Worm (Caenorhabditis elegans) whole organism, L4 larva: ENCODE data around the gene C50E10.1.

Source experiments
- D1046.2 ChIP-seq: fragments of 200-800 bp; sonication (Bioruptor generic); IDR thresholded peaks from 2 replicates; pipeline ENCODE4 v1.3.6; 2022; ENCODE audit warnings: missing genetic modification characterization, missing compliant biosample characterization
- F37D6.2 ChIP-seq: sonication (generic microtip); optimal IDR thresholded peaks from 2 replicates; lab custom pipeline; 2016; ENCODE audit warnings: mild to moderate bottlenecking, missing genetic modification characterization, missing compliant biosample characterization
- T20F7.1 ChIP-seq: fragments of 200-800 bp; sonication (Bioruptor generic); optimal IDR thresholded peaks from 2 replicates; lab custom pipeline; 2018; ENCODE audit warnings: mild to moderate bottlenecking, missing genetic modification characterization, missing compliant biosample characterization
- Y75B8A.6 ChIP-seq: fragments of 200-800 bp; sonication (Bioruptor generic); IDR thresholded peaks from 2 replicates; pipeline ENCODE4 v1.3.6; 2022; ENCODE audit warnings: missing genetic modification reagents, missing genetic modification characterization, missing compliant biosample characterization
- aha-1 ChIP-seq: fragments of 150-350 bp; peaks from one replicate; lab custom pipeline; 2014; ENCODE audit warnings: missing biosample characterization, missing genetic modification characterization
- aly-2 ChIP-seq: sonication (generic microtip); optimal IDR thresholded peaks from 2 replicates; lab custom pipeline; 2018; ENCODE audit warnings: missing biosample characterization, missing genetic modification characterization
- ama-1 ChIP-seq: fragments of 150-350 bp; optimal IDR thresholded peaks from 2 replicates; lab custom pipeline; 2014; ENCODE audit warnings: inconsistent platforms, mixed read lengths
- arid-1 ChIP-seq: fragments of 200-800 bp; sonication (Bioruptor generic); conservative IDR thresholded peaks from 2 replicates; pipeline ENCODE4 v1.3.6; 2022; ENCODE audit warnings: missing genetic modification reagents, missing genetic modification characterization, missing compliant biosample characterization
- ceh-20 ChIP-seq: fragments of 200-800 bp; sonication (Bioruptor generic); IDR thresholded peaks from 2 replicates; pipeline ENCODE4 v1.3.6; 2022; ENCODE audit warnings: missing genetic modification reagents, missing genetic modification characterization, missing compliant biosample characterization
- ceh-32 ChIP-seq: sonication (generic microtip); optimal IDR thresholded peaks from 2 replicates; lab custom pipeline; 2016; ENCODE audit warnings: mild to moderate bottlenecking, missing genetic modification characterization, missing compliant biosample characterization; ENCODE audit not compliant: poor library complexity
- ces-1 ChIP-seq: fragments of 150-350 bp; sonication (generic microtip); optimal IDR thresholded peaks from 4 replicates; lab custom pipeline; 2014; ENCODE audit warnings: missing biosample characterization, missing genetic modification reagents, missing genetic modification characterization
- ctbp-1 ChIP-seq: fragments of 200-800 bp; sonication (Bioruptor generic); IDR thresholded peaks from 2 replicates; pipeline ENCODE4 v1.3.6; 2022; ENCODE audit warnings: missing genetic modification reagents, missing genetic modification characterization, missing compliant biosample characterization
- dmd-6 ChIP-seq: fragments of 200-800 bp; sonication (Bioruptor generic); IDR thresholded peaks from 2 replicates; pipeline ENCODE4 v1.3.6; 2022; ENCODE audit warnings: missing genetic modification reagents, missing genetic modification characterization, missing compliant biosample characterization
- dmd-8 ChIP-seq: fragments of 200-800 bp; sonication (Bioruptor generic); IDR thresholded peaks from 2 replicates; pipeline ENCODE4 v1.3.6; 2022; ENCODE audit warnings: missing genetic modification characterization, missing compliant biosample characterization
- dmd-9 ChIP-seq: fragments of 200-800 bp; sonication (Bioruptor generic); IDR thresholded peaks from 2 replicates; pipeline ENCODE4 v1.3.6; 2022; ENCODE audit warnings: missing genetic modification reagents, missing genetic modification characterization, missing compliant biosample characterization
- duxl-1 ChIP-seq: sonication (generic microtip); optimal IDR thresholded peaks from 2 replicates; lab custom pipeline; 2016; ENCODE audit warnings: mild to moderate bottlenecking, missing genetic modification characterization, moderate library complexity, missing compliant biosample characterization; ENCODE audit not compliant: poor library complexity
- dve-1 ChIP-seq: sonication (generic microtip); optimal IDR thresholded peaks from 2 replicates; lab custom pipeline; 2017; ENCODE audit warnings: antibody characterized with exemption, mild to moderate bottlenecking, missing genetic modification characterization, missing compliant biosample characterization; ENCODE audit not compliant: insufficient read depth
- gei-8 ChIP-seq: fragments of 200-800 bp; sonication (Bioruptor generic); optimal IDR thresholded peaks from 2 replicates; lab custom pipeline; 2018; ENCODE audit warnings: mild to moderate bottlenecking, missing genetic modification characterization, missing compliant biosample characterization
- hlh-30 ChIP-seq: sonication (generic microtip); optimal IDR thresholded peaks from 2 replicates; lab custom pipeline; 2017; ENCODE audit warnings: antibody characterized with exemption, mild to moderate bottlenecking, missing genetic modification characterization, missing compliant biosample characterization; ENCODE audit not compliant: insufficient read depth
- hmg-1.1 ChIP-seq: fragments of 200-800 bp; sonication (Bioruptor generic); IDR thresholded peaks from 2 replicates; pipeline ENCODE4 v1.3.6; 2022; ENCODE audit warnings: missing genetic modification reagents, missing genetic modification characterization, missing compliant biosample characterization
- lin-1 ChIP-seq: fragments of 200-800 bp; sonication (Bioruptor generic); IDR thresholded peaks from 2 replicates; pipeline ENCODE4 v1.3.6; 2022; ENCODE audit warnings: missing genetic modification reagents, missing genetic modification characterization, missing compliant biosample characterization
- lin-29 ChIP-seq: fragments of 200-800 bp; sonication (Bioruptor generic); IDR thresholded peaks from 2 replicates; pipeline ENCODE4 v1.3.6; 2022; ENCODE audit warnings: missing genetic modification reagents, missing genetic modification characterization, missing compliant biosample characterization
- lin-39 ChIP-seq: fragments of 150-350 bp; optimal IDR thresholded peaks from 2 replicates; lab custom pipeline; 2014; ENCODE audit warnings: missing biosample characterization, missing genetic modification reagents, missing genetic modification characterization
- lsy-2 ChIP-seq, 2 experiments: fragments of 150-350 bp in 1 of 2; sonication (generic microtip) in 1 of 2; optimal IDR thresholded peaks; 2 replicates each; lab custom pipeline; 2014 to 2017; ENCODE audit warnings: missing biosample characterization in 2 of 2, missing genetic modification characterization in 2 of 2
- nhr-11 ChIP-seq: fragments of 150-350 bp; optimal IDR thresholded peaks from 2 replicates; lab custom pipeline; 2014; ENCODE audit warnings: missing biosample characterization, missing genetic modification characterization
- nhr-111 ChIP-seq: fragments of 200-800 bp; sonication (Bioruptor generic); optimal IDR thresholded peaks from 2 replicates; lab custom pipeline; 2018; ENCODE audit warnings: mild to moderate bottlenecking, missing genetic modification characterization, missing compliant biosample characterization
- nhr-25 ChIP-seq: sonication (generic microtip); optimal IDR thresholded peaks from 2 replicates; lab custom pipeline; 2017; ENCODE audit warnings: missing genetic modification characterization, mild to moderate bottlenecking, missing compliant biosample characterization, antibody characterized with exemption, moderate library complexity, borderline replicate concordance; ENCODE audit not compliant: insufficient read depth
- nhr-41 ChIP-seq: fragments of 200-800 bp; sonication (Bioruptor generic); IDR thresholded peaks from 2 replicates; pipeline ENCODE4 v1.3.6; 2022; ENCODE audit warnings: missing genetic modification reagents, missing genetic modification characterization, missing compliant biosample characterization
- nhr-48 ChIP-seq: sonication (generic microtip); optimal IDR thresholded peaks from 2 replicates; lab custom pipeline; 2016; ENCODE audit warnings: mild to moderate bottlenecking, missing genetic modification characterization, missing compliant biosample characterization
- nhr-77 ChIP-seq: fragments of 150-350 bp; optimal IDR thresholded peaks from 2 replicates; lab custom pipeline; 2014; ENCODE audit warnings: missing biosample characterization, missing genetic modification characterization
- pha-4 ChIP-seq, 2 experiments: fragments of 150-350 bp in 1 of 2; fragments of 200-800 bp in 1 of 2; sonication (Bioruptor generic) in 1 of 2; IDR thresholded peaks in 1 of 2; optimal IDR thresholded peaks in 1 of 2; 2 replicates each; pipeline versions ENCODE4 v1.3.6 to Lab custom; 2014 to 2022; ENCODE audit warnings: missing genetic modification characterization in 2 of 2, missing genetic modification reagents in 2 of 2, missing biosample characterization in 1 of 2, missing compliant biosample characterization in 1 of 2
- set-16 ChIP-seq: fragments of 200-800 bp; sonication (Bioruptor generic); IDR thresholded peaks from 2 replicates; pipeline ENCODE4 v1.3.6; 2022; ENCODE audit warnings: missing genetic modification reagents, missing genetic modification characterization, missing compliant biosample characterization
- unc-39 ChIP-seq: sonication (generic microtip); optimal IDR thresholded peaks from 2 replicates; lab custom pipeline; 2017; ENCODE audit warnings: missing biosample characterization, missing genetic modification characterization
- vab-7 ChIP-seq: fragments of 200-800 bp; sonication (Bioruptor generic); IDR thresholded peaks from 2 replicates; pipeline ENCODE4 v1.3.6; 2022; ENCODE audit warnings: missing genetic modification reagents, missing genetic modification characterization, missing compliant biosample characterization
- ztf-7 ChIP-seq: fragments of 150-350 bp; optimal IDR thresholded peaks from 2 replicates; lab custom pipeline; 2014; ENCODE audit warnings: missing biosample characterization, missing genetic modification characterization

Gene C50E10.1

DNA sequence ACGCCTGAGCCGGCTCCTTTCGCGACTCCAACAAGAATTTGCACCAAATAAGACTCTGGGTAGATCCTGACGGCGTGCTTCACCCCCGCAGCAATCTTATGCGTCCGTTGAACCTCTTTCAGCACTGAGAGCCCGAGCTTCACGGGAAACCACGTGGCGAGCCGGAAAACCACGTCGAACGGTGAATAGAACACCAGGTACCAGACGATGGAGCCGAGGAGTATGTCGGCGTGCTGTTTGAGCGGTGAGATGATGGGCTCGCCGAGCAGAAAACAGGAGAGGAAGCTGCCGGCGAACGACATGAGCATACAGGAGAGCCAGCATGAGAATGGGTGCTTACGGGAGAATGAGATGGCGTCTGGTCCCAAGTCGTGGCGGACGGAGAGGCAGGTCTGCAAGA is 23.7 kb downstream of the C50E10.1 start (continued):
- no peak for TF ChIP-seq dmd-6
- no peak for TF ChIP-seq pha-4 (GFP tag; IDR thresholded peaks at IDR 0.05; lab: Robert Waterston, UW)
- no peak for TF ChIP-seq pha-4 (tag; optimal IDR thresholded peaks at IDR 0.05; lab: Kevin White, UChicago)
- no peak for TF ChIP-seq duxl-1

ce11 chrII:12274944-12275343 is 27.3 kb downstream of the C50E10.1 start, which contains the start of gene Y57A10A.27:
Y57A10A.27 (minus strand) TSS chrII:12275044.
- no peak for TF ChIP-seq F37D6.2 (tag; lab: Kevin White, UChicago)
- TF ChIP-seq arid-1 (GFP tag; lab: Robert Waterston, UW): no peak
- no peak for TF ChIP-seq nhr-48
- TF ChIP-seq ctbp-1: no peak
- no peak for TF ChIP-seq ces-1 (GFP tag; lab: Kevin White, UChicago)
- TF ChIP-seq, all 104 proteins: peak for 0

DNA sequence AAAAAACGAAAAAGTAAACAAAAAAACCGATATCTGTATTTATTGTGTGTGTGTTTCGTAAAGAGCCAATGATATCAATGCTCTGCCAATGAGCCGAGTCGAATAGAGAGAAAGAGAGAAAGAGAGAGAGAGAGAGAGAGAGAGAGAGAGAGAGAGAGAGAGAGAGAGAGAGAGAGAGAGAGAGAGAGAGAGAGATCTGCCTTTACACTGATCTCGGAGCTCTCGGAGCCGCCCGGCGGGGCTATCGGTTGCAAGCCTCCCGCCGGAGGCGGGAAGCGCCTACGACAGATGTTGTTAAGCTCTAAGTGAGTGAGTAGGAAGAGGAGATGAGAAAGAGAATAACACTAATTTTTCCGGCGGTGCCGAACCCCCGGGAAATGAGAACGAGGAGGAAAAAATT is 33.4 kb downstream of the C50E10.1 start:
- TF ChIP-seq T20F7.1 (GFP tag; lab: Kevin White, UChicago) (no peak), ctbp-1 (no peak), D1046.2 (no peak), unc-39 (tag; lab: Kevin White, UChicago) (no peak), aha-1 (tag; lab: Kevin White, UChicago) (peak; percentile 86), dmd-8 (no peak), nhr-11 (peak; percentile 27), nhr-25 (no peak), lin-1 (0 out of 2 replicates have a peak, but pooled peaks have one; percentile 24), lin-39 (no peak), set-16 (GFP tag; lab: Robert Waterston, UW) (peak; percentile 95), Y75B8A.6 (GFP tag; lab: Robert Waterston, UW) (no peak), dmd-6 (no peak)

DNA sequence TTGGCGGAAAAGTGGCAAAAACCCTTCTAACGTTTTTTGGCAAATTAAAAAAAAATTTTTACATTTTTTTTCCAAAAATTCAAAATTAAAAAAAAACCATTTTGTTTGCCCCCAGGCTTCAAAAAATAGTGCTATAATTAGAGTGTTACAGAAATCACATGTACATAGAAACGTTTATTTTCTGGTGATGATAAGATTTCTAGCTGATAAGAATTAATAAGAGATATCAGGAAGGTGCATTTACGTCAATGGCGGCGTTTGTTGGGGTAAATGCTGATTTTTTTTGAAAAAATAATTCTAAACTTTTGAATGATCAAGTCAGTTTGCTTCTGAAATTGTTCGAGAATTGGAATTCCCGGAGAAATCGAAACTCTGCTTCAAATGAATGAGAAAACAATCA is 35.5 kb downstream of the C50E10.1 start:
- TF ChIP-seq vab-7 (GFP tag; lab: Robert Waterston, UW): no peak
- TF ChIP-seq dve-1: peak; percentile 30
- no peak for TF ChIP-seq unc-39 (tag; lab: Kevin White, UChicago)
- no peak for TF ChIP-seq nhr-111 (GFP tag; lab: Kevin White, UChicago)
- no peak for TF ChIP-seq lin-29
- TF ChIP-seq hlh-30: peak; percentile 8

DNA sequence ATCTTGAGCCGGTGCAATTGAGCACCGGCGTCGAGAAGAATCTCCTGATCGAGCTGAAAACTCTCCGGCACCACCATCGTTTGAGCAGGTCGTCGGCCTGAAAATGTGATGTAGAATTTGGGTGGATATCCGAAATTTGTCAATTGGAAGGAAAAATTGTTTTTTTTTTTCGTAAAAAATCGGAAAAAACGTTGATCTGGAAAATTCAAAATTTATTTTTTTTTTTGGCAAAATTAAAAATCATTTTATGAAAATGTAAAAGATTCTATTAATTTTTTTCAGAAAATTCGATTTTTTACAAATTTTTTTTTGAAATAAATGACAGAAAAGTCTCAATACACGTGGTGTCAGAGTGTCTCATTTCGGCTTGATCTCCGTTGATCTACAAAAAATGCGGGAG is 36.1 kb downstream of the C50E10.1 start, which contains the start of gene tric-1B.1:
tric-1B.1 (minus strand) TSS at position 101 of the 400 bp plus-strand sequence.
- TF ChIP-seq nhr-41 (GFP tag; lab: Robert Waterston, UW): no peak
- no peak for TF ChIP-seq F37D6.2 (tag; lab: Kevin White, UChicago)
- no peak for TF ChIP-seq T20F7.1 (GFP tag; lab: Kevin White, UChicago)
- TF ChIP-seq nhr-77 (tag; lab: Kevin White, UChicago): no peak
- no peak for TF ChIP-seq gei-8 (GFP tag; lab: Kevin White, UChicago)
- no peak for TF ChIP-seq nhr-48
- TF ChIP-seq unc-39 (tag; lab: Kevin White, UChicago): no peak
- no peak for TF ChIP-seq lin-29
- TF ChIP-seq ceh-20: no peak
- no peak for TF ChIP-seq hmg-1.1 (GFP tag; lab: Robert Waterston, UW)
- no peak for TF ChIP-seq lsy-2 (tag; optimal IDR thresholded peaks at IDR 0.05; lab: Kevin White, UChicago)
- TF ChIP-seq ztf-7: no peak
- TF ChIP-seq ama-1: no peak
- no peak for TF ChIP-seq ceh-32 (tag; lab: Kevin White, UChicago)
- no peak for TF ChIP-seq dmd-9 (GFP tag; lab: Robert Waterston, UW)
- TF ChIP-seq aly-2 (tag; lab: Kevin White, UChicago): no peak
